Worm (Caenorhabditis elegans) whole organism, dauer: ENCODE data around the gene par-3.

ENCODE experiments used
- unc-62 ChIP-seq: sonication (generic microtip); optimal IDR thresholded peaks from 2 replicates; lab custom pipeline; 2017; ENCODE audit warnings: missing biosample characterization, missing genetic modification reagents, missing genetic modification characterization

The par-3 gene

ce11 chrIII:5660976-5661375 is 3.1 kb upstream of the par-3 start, which contains the start of gene F54E7.6:
Gene F54E7.6, minus strand, starts transcription at chrIII:5661085.
- no peak for TF ChIP-seq unc-62 (GFP tag; lab: Kevin White, UChicago)

ce11 chrIII:5663521-5663920 is 512 bp upstream of the par-3 start:
- TF ChIP-seq unc-62 (GFP tag; lab: Kevin White, UChicago): no peak

ce11 chrIII:5665278-5665677 is 1.2 kb downstream of the par-3 start:
- no peak for TF ChIP-seq unc-62 (GFP tag; lab: Kevin White, UChicago)

ce11 chrIII:5665710-5666109 is 1.7 kb downstream of the par-3 start:
- no peak for TF ChIP-seq unc-62 (GFP tag; lab: Kevin White, UChicago)

- TF ChIP-seq unc-62 (GFP tag; lab: Kevin White, UChicago): no peak
These were observed 4.0 kb downstream of the par-3 start for ce11 chrIII:5667952-5668489.

- no peak for TF ChIP-seq unc-62 (GFP tag; lab: Kevin White, UChicago)
These were observed 10.2 kb downstream of the par-3 start for ce11 chrIII:5674196-5674595.

- TF ChIP-seq unc-62 (GFP tag; lab: Kevin White, UChicago): no peak
These were observed 11.5 kb downstream of the par-3 start for ce11 chrIII:5675384-5675984.

ce11 chrIII:5677790-5678189 is 13.8 kb downstream of the par-3 start, which contains the start of gene F54E7.9:
Gene F54E7.9, minus strand, starts transcription at chrIII:5677890.
- TF ChIP-seq unc-62 (GFP tag; lab: Kevin White, UChicago): no peak

- TF ChIP-seq unc-62 (GFP tag; lab: Kevin White, UChicago): no peak
These were observed 14.9 kb downstream of the par-3 start, which contains the start of the genes ska-3 and rps-12 for ce11 chrIII:5678935-5679334. Gene ska-3, minus strand, starts transcription at chrIII:5679005. Gene rps-12, plus strand, starts transcription at chrIII:5679298.

ce11 chrIII:5680141-5680540 is 16.1 kb downstream of the par-3 start, which contains the start of gene pst-2:
Gene pst-2, plus strand, starts transcription at chrIII:5680433.
- no peak for TF ChIP-seq unc-62 (GFP tag; lab: Kevin White, UChicago)

ce11 chrIII:5683998-5684397 is 20.0 kb downstream of the par-3 start, which contains the start of gene rcan-1:
Gene rcan-1, minus strand, starts transcription at chrIII:5684098.
- TF ChIP-seq unc-62 (GFP tag; lab: Kevin White, UChicago): no peak

ce11 chrIII:5688246-5688645 is 24.2 kb downstream of the par-3 start:
- TF ChIP-seq unc-62 (GFP tag; lab: Kevin White, UChicago): no peak

- TF ChIP-seq unc-62 (GFP tag; lab: Kevin White, UChicago): no peak
These were observed 27.8 kb downstream of the par-3 start for ce11 chrIII:5691826-5692225.

- TF ChIP-seq unc-62 (GFP tag; lab: Kevin White, UChicago): no peak
These were observed 28.7 kb downstream of the par-3 start, which contains the start of the genes abi-1 and arle-14 for ce11 chrIII:5692690-5693089. Gene abi-1, minus strand, starts transcription at chrIII:5692740. Gene arle-14, plus strand, starts transcription at chrIII:5692906.

ce11 chrIII:5693736-5694135 is 29.7 kb downstream of the par-3 start, which contains the start of gene B0336.13:
Gene B0336.13, plus strand, starts transcription at chrIII:5694036.
- no peak for TF ChIP-seq unc-62 (GFP tag; lab: Kevin White, UChicago)

- no peak for TF ChIP-seq unc-62 (GFP tag; lab: Kevin White, UChicago)
These were observed 33.2 kb downstream of the par-3 start, which contains the start of gene B0336.7 for ce11 chrIII:5697266-5697665. Gene B0336.7, minus strand, starts transcription at chrIII:5697366.
